Fruit fly (Drosophila melanogaster): Measurements from ENCODE around the gene CG43084.

Gene CG43084

DNA sequence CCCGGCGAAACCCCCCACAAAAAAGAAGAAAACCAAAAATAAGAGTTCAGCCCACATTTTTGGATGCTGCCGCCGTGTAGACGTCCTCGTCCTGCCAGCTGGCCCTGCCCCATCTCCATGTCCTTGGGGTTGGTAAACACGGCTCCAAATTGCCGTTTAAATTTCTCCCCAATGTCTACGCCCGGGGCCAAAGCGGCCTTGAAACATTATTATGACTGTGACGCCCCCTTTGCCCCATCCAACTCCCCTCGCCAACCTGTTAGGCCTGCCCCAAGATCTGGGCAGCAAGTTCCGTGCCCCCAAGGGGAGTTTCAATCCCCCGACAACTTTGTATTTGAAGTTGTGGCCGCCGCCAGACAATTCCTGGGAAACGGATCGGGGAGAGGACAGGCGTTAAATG lies 33.8 kb upstream of the CG43084 start (continued):
- no peak for TF ChIP-seq fd64A (GFP tag; optimal IDR thresholded peaks at IDR 0.05)
- TF ChIP-seq Blimp-1 (GFP tag; optimal IDR thresholded peaks at IDR 0.05), result no peak
- TF ChIP-seq HmgZ (tag; optimal IDR thresholded peaks at IDR 0.05), result no peak
- no peak for TF ChIP-seq Aef1 (GFP tag; IDR thresholded peaks at IDR 0.05)
- TF ChIP-seq knrl (GFP tag; IDR thresholded peaks at IDR 0.05; ENCODE audit: partially characterized antibody), result 0 out of 3 replicates have a peak, but pooled peaks have one; percentile 24
- no peak for TF ChIP-seq CG17328 (GFP tag; IDR thresholded peaks at IDR 0.05)
- TF ChIP-seq CG6813 (GFP tag; optimal IDR thresholded peaks at IDR 0.05), result no peak
- no peak for TF ChIP-seq Gug (GFP tag; IDR thresholded peaks at IDR 0.05)
- no peak for TF ChIP-seq ab (GFP tag; optimal IDR thresholded peaks at IDR 0.05)
- TF ChIP-seq Xrp1 (GFP tag; IDR thresholded peaks at IDR 0.05), result no peak
- TF ChIP-seq CG4404 (GFP tag; IDR thresholded peaks at IDR 0.05), result no peak
- TF ChIP-seq croc (GFP tag; conservative IDR thresholded peaks at IDR 0.05), result no peak
- no peak for TF ChIP-seq Hr39 (optimal IDR thresholded peaks at IDR 0.05)
- TF ChIP-seq CG13775 (GFP tag; optimal IDR thresholded peaks at IDR 0.05), result no peak
- no peak for TF ChIP-seq CG10267 (tag; optimal IDR thresholded peaks at IDR 0.05)
- no peak for TF ChIP-seq nom (GFP tag; optimal IDR thresholded peaks at IDR 0.05)
- no peak for TF ChIP-seq CTCF (GFP tag; optimal IDR thresholded peaks at IDR 0.05)
- no peak for TF ChIP-seq Lim3 (GFP tag; IDR thresholded peaks at IDR 0.05)
- TF ChIP-seq so (GFP tag; IDR thresholded peaks at IDR 0.05), result no peak
- TF ChIP-seq CG4424 (GFP tag; optimal IDR thresholded peaks at IDR 0.05), result no peak
- TF ChIP-seq NFAT (GFP tag; IDR thresholded peaks at IDR 0.05), result 0 out of 2 replicates have a peak, but pooled peaks have one; percentile 23
- TF ChIP-seq mirr (GFP tag; optimal IDR thresholded peaks at IDR 0.05), result peak; percentile 69
- TF ChIP-seq CkIIα-i1 (GFP tag; IDR thresholded peaks at IDR 0.05), result no peak
- no peak for TF ChIP-seq ci (GFP tag; IDR thresholded peaks at IDR 0.05)
- TF ChIP-seq Ets65A (GFP tag), result peak; percentile 80
- no peak for TF ChIP-seq nau (GFP tag; optimal IDR thresholded peaks at IDR 0.05)
- no peak for TF ChIP-seq pzg (GFP tag; optimal IDR thresholded peaks at IDR 0.05)
- no peak for TF ChIP-seq CG16813 (GFP tag; IDR thresholded peaks at IDR 0.05; ENCODE audit: partially characterized antibody)
- TF ChIP-seq CG6272 (GFP tag; IDR thresholded peaks at IDR 0.05), result 0 out of 2 replicates have a peak, but pooled peaks have one; percentile 5
- no peak for TF ChIP-seq Hr3 (GFP tag; optimal IDR thresholded peaks at IDR 0.05)
- no peak for TF ChIP-seq sr (GFP tag; IDR thresholded peaks at IDR 0.05)
- no peak for TF ChIP-seq oc (tag; optimal IDR thresholded peaks at IDR 0.05)
- TF ChIP-seq dan (GFP tag; IDR thresholded peaks at IDR 0.05), result no peak
- TF ChIP-seq en (GFP tag; optimal IDR thresholded peaks at IDR 0.05), result no peak
- TF ChIP-seq slp2 (GFP tag; optimal IDR thresholded peaks at IDR 0.05), result no peak
- TF ChIP-seq CG7987 (GFP tag; optimal IDR thresholded peaks at IDR 0.05), result no peak
- no peak for TF ChIP-seq odd (GFP tag; optimal IDR thresholded peaks at IDR 0.05)
- no peak for TF ChIP-seq CG3065 (GFP tag; optimal IDR thresholded peaks at IDR 0.05)
- peak; percentile 14 for TF ChIP-seq lab (GFP tag; optimal IDR thresholded peaks at IDR 0.05)
- no peak for TF ChIP-seq CG12769 (tag; optimal IDR thresholded peaks at IDR 0.05)
- TF ChIP-seq tx (GFP tag; optimal IDR thresholded peaks at IDR 0.05), result no peak
- no peak for TF ChIP-seq CG17829 (tag; optimal IDR thresholded peaks at IDR 0.05)
- no peak for TF ChIP-seq CG1233 (GFP tag; optimal IDR thresholded peaks at IDR 0.05)
- no peak for TF ChIP-seq yki (optimal IDR thresholded peaks at IDR 0.05)
- TF ChIP-seq CG43689 (GFP tag; IDR thresholded peaks at IDR 0.05), result no peak
- 0 out of 2 replicates have a peak, but pooled peaks have one; percentile 31 for TF ChIP-seq CG9932 (GFP tag; IDR thresholded peaks at IDR 0.05)
- TF ChIP-seq vnd (GFP tag; IDR thresholded peaks at IDR 0.05; ENCODE audit: partially characterized antibody), result no peak
- TF ChIP-seq CG12299 (tag; optimal IDR thresholded peaks at IDR 0.05), result no peak
- no peak for TF ChIP-seq ERR (GFP tag; optimal IDR thresholded peaks at IDR 0.05)
- no peak for TF ChIP-seq sim (GFP tag; IDR thresholded peaks at IDR 0.05)
- no peak for TF ChIP-seq Six4 (GFP tag; optimal IDR thresholded peaks at IDR 0.05)
- TF ChIP-seq CG4707 (GFP tag; optimal IDR thresholded peaks at IDR 0.05), result no peak
- no peak for TF ChIP-seq pho (GFP tag; optimal IDR thresholded peaks at IDR 0.05)

Measured in whole organism, embryonic.